Worm (Caenorhabditis elegans) whole organism, midembryonic: Measurements from ENCODE around the gene srg-65.

ENCODE experiments used
- flt-1 ChIP-seq: fragments of 200-800 bp; sonication (Bioruptor generic); IDR thresholded peaks from 2 replicates; pipeline ENCODE4 v1.3.6; 2022; ENCODE audit warnings: missing genetic modification characterization, missing compliant biosample characterization
- tab-1 ChIP-seq: fragments of 200-800 bp; sonication (Bioruptor generic); IDR thresholded peaks from 2 replicates; pipeline ENCODE4 v1.3.6; 2022; ENCODE audit warnings: missing genetic modification characterization, missing compliant biosample characterization
- ztf-23 ChIP-seq: fragments of 200-800 bp; sonication (Bioruptor generic); IDR thresholded peaks from 2 replicates; pipeline ENCODE4 v1.3.6; 2022; ENCODE audit warnings: missing genetic modification reagents, missing genetic modification characterization, missing compliant biosample characterization

- TF ChIP-seq tab-1 (GFP tag; lab: Robert Waterston, UW) (no peak), flt-1 (GFP tag; lab: Robert Waterston, UW) (no peak), ztf-23 (GFP tag; lab: Robert Waterston, UW) (no peak)
These were observed 38.5 kb upstream of the srg-65 start for ce11 chrV:5523260-5523659.
